Worm (Caenorhabditis elegans) whole organism, young adult: ENCODE data around the gene F37A4.4.

Source experiments
- B0035.1 ChIP-seq: sonication (generic microtip); optimal IDR thresholded peaks from 2 replicates; lab custom pipeline; 2016; ENCODE audit warnings: missing genetic modification characterization, mild to moderate bottlenecking, missing compliant biosample characterization, missing genotype, missing genetic modification reagents
- F10E7.11 ChIP-seq: sonication (generic microtip); optimal IDR thresholded peaks from 2 replicates; lab custom pipeline; 2017; ENCODE audit warnings: mild to moderate bottlenecking, missing genetic modification characterization, moderate library complexity, missing compliant biosample characterization
- rpc-1 ChIP-seq, 2 experiments: fragments of 150-350 bp in 1 of 2; sonication (generic microtip) in 1 of 2; optimal IDR thresholded peaks; 2 replicates each; lab custom pipeline; 2014 to 2018; ENCODE audit warnings: missing biosample characterization in 1 of 2, missing genetic modification characterization in 1 of 2, missing genetic modification reagents in 1 of 2, missing genotype in 1 of 2
- somi-1 ChIP-seq: fragments of 200-800 bp; sonication (Bioruptor generic); optimal IDR thresholded peaks from 2 replicates; lab custom pipeline; 2018; ENCODE audit warnings: mild to moderate bottlenecking, missing genetic modification characterization, missing compliant biosample characterization
- sptf-2 ChIP-seq: fragments of 200-800 bp; sonication (Bioruptor generic); optimal IDR thresholded peaks from 2 replicates; lab custom pipeline; 2018; ENCODE audit warnings: mild to moderate bottlenecking, missing genetic modification characterization, missing compliant biosample characterization

ce11 chrIII:6690490-6690889 lies 22.9 kb upstream of the F37A4.4 start:
- no peak for TF ChIP-seq F10E7.11 (tag; lab: Kevin White, UChicago)
- no peak for TF ChIP-seq B0035.1 (tag; lab: Kevin White, UChicago)
- no peak for TF ChIP-seq sptf-2
- TF ChIP-seq rpc-1 (optimal IDR thresholded peaks at IDR 0.05; lab: Kevin White, UChicago), result no peak
- TF ChIP-seq rpc-1 (tag; optimal IDR thresholded peaks at IDR 0.05; lab: Kevin White, UChicago), result no peak
- no peak for TF ChIP-seq somi-1 (GFP tag; lab: Kevin White, UChicago)
